Worm (Caenorhabditis elegans): ENCODE data around the gene mig-21.

- TF ChIP-seq elt-2 (tag; optimal IDR thresholded peaks at IDR 0.05): no peak
- no peak for TF ChIP-seq nhr-11 (tag; optimal IDR thresholded peaks at IDR 0.05)
- no peak for TF ChIP-seq ceh-24 (tag; optimal IDR thresholded peaks at IDR 0.05)
- TF ChIP-seq unc-42 (tag; optimal IDR thresholded peaks at IDR 0.05): no peak
- no peak for TF ChIP-seq pax-1 (tag; optimal IDR thresholded peaks at IDR 0.05)
These were observed 22.5 kb upstream of the mig-21 start for ce11 chrIII:5900709-5901108.
